Worm (Caenorhabditis elegans): ENCODE data around the gene F13B12.7.

The F13B12.7 gene

DNA sequence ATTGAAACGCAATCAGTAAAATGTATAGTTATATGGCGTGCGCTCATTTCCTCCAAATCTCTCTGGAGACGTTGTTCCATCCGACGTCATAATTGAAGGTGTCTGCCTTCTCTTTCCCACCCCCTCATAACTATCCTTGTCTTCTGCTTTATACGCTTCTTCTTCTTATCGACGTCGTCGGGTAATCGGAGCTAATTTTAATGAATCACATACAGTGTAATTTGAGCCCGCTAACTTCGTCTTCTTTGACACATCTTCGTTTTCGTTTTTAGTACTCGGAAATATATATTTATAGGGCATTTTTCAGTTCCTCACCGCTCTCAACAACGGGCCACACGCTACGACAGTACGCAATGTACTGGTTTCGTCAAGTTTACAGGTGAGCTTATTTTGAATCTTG lies 7.2 kb upstream of the F13B12.7 start, which contains the start of gene ins-1:
ins-1 (plus strand) TSS at position 301 of the 400 bp plus-strand sequence.
- TF ChIP-seq nhr-23 (tag; optimal IDR thresholded peaks at IDR 0.05) (no peak), nhr-12 (tag; optimal IDR thresholded peaks at IDR 0.05) (no peak), crh-2 (tag; optimal IDR thresholded peaks at IDR 0.05) (no peak), nhr-77 (tag; optimal IDR thresholded peaks at IDR 0.05) (no peak), unc-62 (GFP tag; optimal IDR thresholded peaks at IDR 0.05) (no peak), R02D3.7 (tag; optimal IDR thresholded peaks at IDR 0.05) (no peak), blmp-1 (tag; optimal IDR thresholded peaks at IDR 0.05; ENCODE audit: insufficient read depth) (no peak), snpc-4 (tag; optimal IDR thresholded peaks at IDR 0.05) (no peak)

ce11 chrIV:10437114-10437513 lies 6.5 kb upstream of the F13B12.7 start:
- TF ChIP-seq nhr-12 (tag; optimal IDR thresholded peaks at IDR 0.05) (no peak), nhr-237 (tag; optimal IDR thresholded peaks at IDR 0.05) (no peak), sma-3 (GFP tag; optimal IDR thresholded peaks at IDR 0.05) (no peak), lsy-2 (tag; optimal IDR thresholded peaks at IDR 0.05) (no peak), crh-2 (tag; optimal IDR thresholded peaks at IDR 0.05) (no peak), C34F6.9 (tag; optimal IDR thresholded peaks at IDR 0.05) (no peak), blmp-1 (tag; optimal IDR thresholded peaks at IDR 0.05; ENCODE audit: insufficient read depth) (no peak), ztf-11 (tag; optimal IDR thresholded peaks at IDR 0.05) (no peak), Y55F3AM.14 (GFP tag; optimal IDR thresholded peaks at IDR 0.05) (no peak), skn-1 (tag; optimal IDR thresholded peaks at IDR 0.05) (no peak)

DNA sequence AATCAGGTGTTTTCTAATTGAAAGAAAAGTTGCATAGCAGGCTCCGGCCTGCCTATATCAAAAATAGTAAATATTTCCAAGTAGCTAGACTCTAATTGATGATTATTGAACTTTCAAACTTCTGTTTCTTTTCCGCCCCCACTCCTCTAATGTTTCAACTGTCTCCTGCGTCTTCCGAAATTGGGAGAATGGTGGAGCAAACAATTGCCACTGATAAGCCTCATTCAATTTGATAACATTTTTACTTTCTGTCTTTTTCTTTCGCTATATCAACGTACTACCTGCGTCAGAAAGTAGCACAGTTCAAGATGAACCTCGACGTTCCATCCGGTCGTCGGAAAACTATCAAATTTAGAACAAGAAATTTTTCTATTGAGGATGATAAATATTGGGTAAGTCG lies 4.7 kb upstream of the F13B12.7 start, which contains the start of gene F13B12.3:
F13B12.3 (plus strand) TSS at position 223 of the 400 bp plus-strand sequence.
- peak; percentile 73 for TF ChIP-seq fos-1 (tag; optimal IDR thresholded peaks at IDR 0.05)
- TF ChIP-seq sem-4 (tag; optimal IDR thresholded peaks at IDR 0.05), result no peak
- TF ChIP-seq mab-5 (tag; optimal IDR thresholded peaks at IDR 0.05), result no peak
- TF ChIP-seq nhr-237 (tag; optimal IDR thresholded peaks at IDR 0.05), result no peak
- TF ChIP-seq lin-39 (tag; optimal IDR thresholded peaks at IDR 0.05), result no peak
- peak; percentile 25 for TF ChIP-seq crh-2 (tag; optimal IDR thresholded peaks at IDR 0.05)
- TF ChIP-seq nhr-21 (tag; optimal IDR thresholded peaks at IDR 0.05), result no peak
- TF ChIP-seq R02D3.7 (tag; optimal IDR thresholded peaks at IDR 0.05), result no peak
- no peak for TF ChIP-seq nhr-11 (tag; optimal IDR thresholded peaks at IDR 0.05)
- peak; percentile 40 for TF ChIP-seq sma-9 (GFP tag; optimal IDR thresholded peaks at IDR 0.05)
- TF ChIP-seq sma-9 (tag; optimal IDR thresholded peaks at IDR 0.05), result no peak
- TF ChIP-seq mdl-1 (tag; optimal IDR thresholded peaks at IDR 0.05), result no peak
- TF ChIP-seq lsy-2 (tag; optimal IDR thresholded peaks at IDR 0.05), result no peak
- no peak for TF ChIP-seq nhr-25 (tag; optimal IDR thresholded peaks at IDR 0.05)
- TF ChIP-seq gmeb-1 (tag; optimal IDR thresholded peaks at IDR 0.05), result peak; percentile 11
- TF ChIP-seq F13H6.1 (tag; optimal IDR thresholded peaks at IDR 0.05), result no peak
- no peak for TF ChIP-seq ama-1 (optimal IDR thresholded peaks at IDR 0.05)
- TF ChIP-seq unc-62 (GFP tag; optimal IDR thresholded peaks at IDR 0.05), result no peak
- no peak for TF ChIP-seq lin-11 (tag; optimal IDR thresholded peaks at IDR 0.05)
- no peak for TF ChIP-seq unc-55 (GFP tag; optimal IDR thresholded peaks at IDR 0.05)

DNA sequence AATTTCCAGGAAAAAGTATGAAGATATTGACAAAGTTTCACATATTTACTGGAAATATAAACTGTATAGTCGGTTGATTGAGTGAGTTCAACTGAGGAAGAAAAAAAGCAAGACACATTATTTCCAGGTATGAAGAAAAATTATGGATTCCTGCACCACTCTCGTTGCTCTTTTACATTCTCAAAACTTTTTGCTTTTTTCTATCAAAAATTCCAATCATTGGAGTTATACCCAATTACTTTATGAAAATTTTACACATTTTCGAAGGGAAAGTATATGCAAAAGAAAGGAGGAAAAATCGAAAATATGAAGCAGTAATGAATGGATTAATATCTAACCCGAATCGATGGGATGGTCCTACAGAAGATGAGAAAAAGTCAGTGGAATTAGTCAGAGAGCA lies 706 bp upstream of the F13B12.7 start:
- TF ChIP-seq unc-55 (GFP tag; optimal IDR thresholded peaks at IDR 0.05) (no peak), elt-1 (tag; optimal IDR thresholded peaks at IDR 0.05) (no peak), ztf-4 (tag; optimal IDR thresholded peaks at IDR 0.05) (no peak), mab-5 (tag; optimal IDR thresholded peaks at IDR 0.05) (no peak), ZK546.5 (tag; optimal IDR thresholded peaks at IDR 0.05) (no peak), ama-1 (optimal IDR thresholded peaks at IDR 0.05) (no peak)

ce11 chrIV:10449799-10450198 lies 6.2 kb downstream of the F13B12.7 start, which contains the start of gene F13B12.4:
TSS of gene F13B12.4 (minus strand) at chrIV:10449899.
- TF ChIP-seq skn-1 (tag; optimal IDR thresholded peaks at IDR 0.05), result no peak

DNA sequence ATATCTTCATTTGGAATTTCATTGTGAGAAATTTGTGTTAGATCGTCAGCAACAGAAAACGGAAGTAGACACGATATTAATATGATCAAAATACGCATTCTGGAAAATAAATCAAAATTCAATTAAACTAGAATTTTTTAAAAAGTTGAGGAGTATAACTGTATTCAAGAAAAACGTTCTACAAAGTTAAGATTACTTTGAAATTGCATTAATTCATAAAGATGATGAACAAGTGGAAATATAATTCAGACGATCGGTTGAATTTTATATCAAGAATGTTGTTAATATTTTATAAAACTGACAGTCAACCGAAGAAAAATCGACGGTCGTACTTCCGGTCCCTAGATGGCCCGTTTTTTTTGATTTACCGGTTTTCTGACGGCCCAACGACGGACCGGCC lies 9.4 kb downstream of the F13B12.7 start, which contains the start of gene F01D4.8:
F01D4.8 (minus strand) TSS at position 101 of the 400 bp plus-strand sequence.
- TF ChIP-seq blmp-1 (tag; optimal IDR thresholded peaks at IDR 0.05; ENCODE audit: insufficient read depth) (no peak), fos-1 (tag; optimal IDR thresholded peaks at IDR 0.05) (no peak), ztf-1 (GFP tag; conservative IDR thresholded peaks at IDR 0.05) (no peak)
